Worm (Caenorhabditis elegans): ENCODE measurements around the gene grl-14.

The grl-14 gene

DNA sequence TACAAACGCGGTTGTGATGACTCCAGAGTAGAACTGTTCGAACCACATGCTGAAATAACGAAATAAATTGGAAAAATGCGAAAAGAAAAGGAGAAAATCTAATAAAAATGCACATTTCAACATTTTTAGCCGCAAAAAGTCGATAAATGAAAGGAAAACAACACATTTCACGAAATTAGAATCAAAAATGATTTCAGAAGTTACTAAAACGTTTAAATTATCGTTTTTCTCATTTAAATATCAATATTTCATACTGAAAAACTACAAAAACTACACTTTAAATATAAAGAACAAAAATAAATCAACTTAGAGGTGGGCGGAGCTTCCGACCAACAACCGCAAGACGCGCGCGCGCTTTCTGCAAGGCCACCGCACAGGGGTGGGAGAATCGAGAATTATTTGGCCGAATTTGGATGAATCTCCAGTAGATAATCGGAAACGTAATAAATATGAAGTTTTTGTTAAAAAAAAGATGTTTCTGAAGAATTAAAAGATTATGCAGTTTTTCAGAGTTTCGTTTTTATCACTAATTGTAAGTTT lies 26.6 kb downstream of the grl-14 start, which contains the start of gene ndua-1:
ndua-1 (minus strand) TSS at position 51 of the 540 bp plus-strand sequence.
- peak; percentile 65; the same call in 1 of the 2 replicates for TF ChIP-seq flt-1 (GFP tag; IDR thresholded peaks at IDR 0.05)
- no peak for TF ChIP-seq T22C8.4 (GFP tag; IDR thresholded peaks at IDR 0.05)
- TF ChIP-seq klf-2 (GFP tag; conservative IDR thresholded peaks at IDR 0.05), result no peak
- TF ChIP-seq cog-1 (tag; optimal IDR thresholded peaks at IDR 0.05), result no peak
- TF ChIP-seq ztf-29 (GFP tag; IDR thresholded peaks at IDR 0.05), result no peak
- TF ChIP-seq ztf-23 (GFP tag; IDR thresholded peaks at IDR 0.05), result peak; percentile 57; the same call in 1 of the 2 replicates
- no peak for TF ChIP-seq ref-1 (GFP tag; conservative IDR thresholded peaks at IDR 0.05)
- peak; percentile 41; the same call in 1 of the 2 replicates for TF ChIP-seq tab-1 (GFP tag; IDR thresholded peaks at IDR 0.05)
- peak; percentile 41 for TF ChIP-seq med-1 (GFP tag; optimal IDR thresholded peaks at IDR 0.05; ENCODE audit: insufficient read depth)

DNA sequence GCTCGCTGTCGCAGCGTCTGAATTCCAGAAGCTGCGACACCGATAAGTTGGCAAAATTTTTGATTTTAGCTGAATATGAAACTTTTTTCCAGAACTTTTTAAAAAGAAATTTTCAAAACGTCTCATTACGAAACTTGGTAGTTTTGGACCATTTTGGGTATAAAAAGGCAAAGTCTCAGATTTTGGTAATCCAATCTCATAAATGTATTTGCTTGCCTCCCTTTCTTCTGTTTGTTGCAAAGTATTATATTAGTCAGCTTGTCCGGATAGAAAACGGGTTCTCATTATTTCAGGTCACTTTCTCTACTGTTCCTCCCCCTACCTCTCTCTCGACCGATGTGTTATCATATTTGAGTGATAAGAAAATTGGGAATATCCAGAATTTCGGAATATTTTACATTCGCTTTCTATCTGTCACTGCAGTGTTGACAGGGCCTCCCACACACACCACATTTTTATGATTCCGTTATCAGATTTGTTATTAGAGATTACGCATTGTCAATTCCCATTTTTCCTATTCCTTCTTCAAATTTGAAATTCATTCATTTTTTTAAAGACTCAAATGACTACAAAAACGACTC lies 28.3 kb downstream of the grl-14 start, which contains the start of gene F31D4.5:
F31D4.5 (plus strand) TSS at position 491 of the 581 bp plus-strand sequence.
- TF ChIP-seq cog-1 (tag; optimal IDR thresholded peaks at IDR 0.05) (no peak), T22C8.4 (GFP tag; IDR thresholded peaks at IDR 0.05) (no peak), med-1 (GFP tag; optimal IDR thresholded peaks at IDR 0.05; ENCODE audit: insufficient read depth) (no peak), tab-1 (GFP tag; IDR thresholded peaks at IDR 0.05) (no peak), klf-2 (GFP tag; conservative IDR thresholded peaks at IDR 0.05) (no peak), ztf-29 (GFP tag; IDR thresholded peaks at IDR 0.05) (no peak), ztf-23 (GFP tag; IDR thresholded peaks at IDR 0.05) (no peak), flt-1 (GFP tag; IDR thresholded peaks at IDR 0.05) (no peak), ref-1 (GFP tag; conservative IDR thresholded peaks at IDR 0.05) (no peak)

DNA sequence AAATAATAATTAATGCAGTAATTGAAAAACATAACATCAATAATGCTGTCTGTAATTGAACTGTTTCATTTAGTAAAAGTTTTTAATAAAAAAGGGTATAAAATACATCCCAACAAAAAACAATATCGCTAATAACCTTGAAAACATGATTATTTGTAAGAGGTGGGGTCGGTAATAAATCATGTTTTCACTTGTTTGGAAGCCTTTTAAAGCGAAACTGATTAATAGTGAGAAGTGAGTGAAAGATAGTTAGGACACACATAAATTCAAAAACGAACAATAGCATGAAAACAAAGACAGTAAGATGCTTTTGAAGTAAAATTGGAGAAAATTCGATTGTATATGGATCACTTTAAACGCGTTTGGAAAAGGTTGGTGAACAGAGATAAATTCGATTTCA lies 35.7 kb downstream of the grl-14 start, which contains the start of gene try-4:
try-4 (minus strand) TSS at position 74 of the 400 bp plus-strand sequence.
- TF ChIP-seq med-1 (GFP tag; optimal IDR thresholded peaks at IDR 0.05; ENCODE audit: insufficient read depth), result no peak
- TF ChIP-seq ztf-29 (GFP tag; IDR thresholded peaks at IDR 0.05), result no peak
- TF ChIP-seq cog-1 (tag; optimal IDR thresholded peaks at IDR 0.05), result no peak
- TF ChIP-seq ztf-23 (GFP tag; IDR thresholded peaks at IDR 0.05), result no peak
- no peak for TF ChIP-seq T22C8.4 (GFP tag; IDR thresholded peaks at IDR 0.05)
- TF ChIP-seq tab-1 (GFP tag; IDR thresholded peaks at IDR 0.05), result no peak
- no peak for TF ChIP-seq ref-1 (GFP tag; conservative IDR thresholded peaks at IDR 0.05)
- TF ChIP-seq klf-2 (GFP tag; conservative IDR thresholded peaks at IDR 0.05), result no peak

DNA sequence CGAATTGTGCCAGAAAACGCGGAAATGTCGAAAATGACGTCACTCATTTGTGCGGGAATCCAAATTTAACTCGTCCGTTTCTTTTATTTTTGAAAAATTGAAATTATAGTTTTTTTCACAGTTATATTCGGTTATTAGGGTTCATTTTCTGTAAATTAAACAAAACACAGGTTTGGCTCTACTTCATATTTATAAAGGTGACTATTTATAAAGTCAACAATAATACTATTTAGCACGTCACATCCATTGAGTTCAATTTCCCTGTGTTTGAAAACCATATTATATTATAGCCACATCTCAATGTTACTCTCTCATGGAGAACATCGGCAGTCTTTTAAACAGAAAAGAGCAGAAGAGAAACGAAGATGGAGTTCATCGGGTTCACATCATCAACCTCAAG lies 37.3 kb downstream of the grl-14 start, which contains the start of gene twk-35:
twk-35 (plus strand) TSS at position 301 of the 400 bp plus-strand sequence.
- TF ChIP-seq ref-1 (GFP tag; conservative IDR thresholded peaks at IDR 0.05) (no peak), flt-1 (GFP tag; IDR thresholded peaks at IDR 0.05) (no peak), cog-1 (tag; optimal IDR thresholded peaks at IDR 0.05) (no peak), tab-1 (GFP tag; IDR thresholded peaks at IDR 0.05) (no peak), ztf-23 (GFP tag; IDR thresholded peaks at IDR 0.05) (no peak), klf-2 (GFP tag; conservative IDR thresholded peaks at IDR 0.05) (no peak), T22C8.4 (GFP tag; IDR thresholded peaks at IDR 0.05) (no peak), ztf-29 (GFP tag; IDR thresholded peaks at IDR 0.05) (no peak), med-1 (GFP tag; optimal IDR thresholded peaks at IDR 0.05; ENCODE audit: insufficient read depth) (no peak)

DNA sequence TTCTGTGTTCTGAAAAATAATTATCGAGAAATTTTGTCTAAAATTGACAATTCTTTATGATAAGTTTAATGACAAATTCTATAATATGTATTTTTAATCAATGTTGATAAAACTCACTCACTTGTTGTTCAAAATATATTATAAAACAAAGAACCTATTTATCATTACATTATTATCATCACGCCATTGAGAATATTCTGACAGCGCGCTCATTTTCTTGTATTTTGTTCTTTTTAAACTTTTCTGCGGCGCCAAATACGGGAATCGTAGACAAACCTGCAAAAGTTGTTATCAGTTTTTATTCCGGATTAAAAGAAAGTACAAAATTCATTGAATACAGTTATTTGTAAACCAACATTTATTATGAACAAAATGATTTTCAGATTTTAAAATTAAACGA lies 41.0 kb downstream of the grl-14 start:
- no peak for TF ChIP-seq ref-1 (GFP tag; conservative IDR thresholded peaks at IDR 0.05)
- TF ChIP-seq ztf-29 (GFP tag; IDR thresholded peaks at IDR 0.05), result no peak
- TF ChIP-seq klf-2 (GFP tag; conservative IDR thresholded peaks at IDR 0.05), result no peak
- TF ChIP-seq med-1 (GFP tag; optimal IDR thresholded peaks at IDR 0.05; ENCODE audit: insufficient read depth), result no peak
- no peak for TF ChIP-seq tab-1 (GFP tag; IDR thresholded peaks at IDR 0.05)
- TF ChIP-seq cog-1 (tag; optimal IDR thresholded peaks at IDR 0.05), result no peak
- no peak for TF ChIP-seq flt-1 (GFP tag; IDR thresholded peaks at IDR 0.05)

DNA sequence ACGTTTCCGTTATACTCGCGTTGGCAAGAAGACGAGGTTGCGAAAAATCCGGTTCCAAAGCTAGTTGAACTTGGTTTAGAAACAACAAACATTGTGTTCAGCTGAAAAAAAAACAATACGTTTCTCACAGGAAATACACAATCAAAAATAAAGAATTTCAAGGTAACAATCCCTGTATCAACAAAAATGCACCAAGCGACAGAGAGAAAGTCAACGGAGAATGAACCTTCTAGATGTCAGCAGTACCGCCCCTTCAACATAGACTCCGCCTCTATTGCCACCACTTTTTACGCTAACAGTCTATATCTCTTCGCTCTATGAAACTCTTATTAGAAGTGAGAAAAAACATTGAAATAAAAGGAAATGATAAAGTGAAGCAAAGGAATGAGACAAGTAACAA lies 43.0 kb downstream of the grl-14 start, which contains the start of gene F31D4.8:
F31D4.8 (minus strand) TSS at position 101 of the 400 bp plus-strand sequence.
- TF ChIP-seq T22C8.4 (GFP tag; IDR thresholded peaks at IDR 0.05) (no peak), ztf-29 (GFP tag; IDR thresholded peaks at IDR 0.05) (no peak), ztf-23 (GFP tag; IDR thresholded peaks at IDR 0.05) (no peak), ref-1 (GFP tag; conservative IDR thresholded peaks at IDR 0.05) (no peak), med-1 (GFP tag; optimal IDR thresholded peaks at IDR 0.05; ENCODE audit: insufficient read depth) (no peak), cog-1 (tag; optimal IDR thresholded peaks at IDR 0.05) (no peak), klf-2 (GFP tag; conservative IDR thresholded peaks at IDR 0.05) (no peak), flt-1 (GFP tag; IDR thresholded peaks at IDR 0.05) (no peak), tab-1 (GFP tag; IDR thresholded peaks at IDR 0.05) (no peak)

DNA sequence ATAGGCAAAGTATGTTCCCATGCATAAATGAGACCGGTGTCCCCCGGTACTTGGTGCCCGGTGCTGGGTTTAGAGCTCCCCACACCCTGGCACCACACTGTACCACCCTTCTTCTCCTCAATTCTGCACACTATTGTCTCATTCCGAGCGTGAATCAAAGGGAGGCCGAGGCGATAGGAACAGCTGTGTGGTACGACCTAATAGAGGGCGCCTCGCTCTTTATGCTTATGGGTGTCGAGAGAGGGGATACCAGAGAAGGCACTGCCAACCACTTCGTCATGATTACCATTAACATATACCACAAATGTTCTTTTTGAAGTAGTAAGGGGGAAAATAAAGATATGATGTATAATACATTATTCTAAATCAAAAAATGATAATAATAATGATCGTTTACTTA lies 45.3 kb downstream of the grl-14 start:
- no peak for TF ChIP-seq ztf-29 (GFP tag; IDR thresholded peaks at IDR 0.05)
- no peak for TF ChIP-seq ref-1 (GFP tag; conservative IDR thresholded peaks at IDR 0.05)
- no peak for TF ChIP-seq klf-2 (GFP tag; conservative IDR thresholded peaks at IDR 0.05)
- TF ChIP-seq med-1 (GFP tag; optimal IDR thresholded peaks at IDR 0.05; ENCODE audit: insufficient read depth), result no peak
- TF ChIP-seq ztf-23 (GFP tag; IDR thresholded peaks at IDR 0.05), result no peak
- TF ChIP-seq flt-1 (GFP tag; IDR thresholded peaks at IDR 0.05), result no peak
- no peak for TF ChIP-seq T22C8.4 (GFP tag; IDR thresholded peaks at IDR 0.05)
- no peak for TF ChIP-seq tab-1 (GFP tag; IDR thresholded peaks at IDR 0.05)
- no peak for TF ChIP-seq cog-1 (tag; optimal IDR thresholded peaks at IDR 0.05)

DNA sequence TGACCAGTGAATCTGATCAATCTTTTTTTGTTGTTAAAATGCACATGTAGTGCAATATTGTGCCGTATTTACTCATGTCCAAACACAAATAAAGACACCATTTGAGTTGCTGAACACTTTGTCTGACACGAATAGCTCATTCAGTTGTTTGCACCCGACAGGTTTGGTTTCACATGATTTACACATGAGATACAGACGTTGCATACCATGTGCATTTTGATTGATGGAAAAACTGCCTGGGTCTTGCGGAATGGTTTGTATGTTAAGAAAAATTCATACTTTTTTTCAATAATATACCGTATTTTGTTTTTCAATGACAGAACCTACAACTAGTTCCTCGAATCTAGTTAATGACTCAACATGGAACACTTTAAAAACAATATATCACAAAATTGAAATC lies 45.8 kb downstream of the grl-14 start:
- TF ChIP-seq klf-2 (GFP tag; conservative IDR thresholded peaks at IDR 0.05) (no peak), T22C8.4 (GFP tag; IDR thresholded peaks at IDR 0.05) (no peak), ref-1 (GFP tag; conservative IDR thresholded peaks at IDR 0.05) (no peak), med-1 (GFP tag; optimal IDR thresholded peaks at IDR 0.05; ENCODE audit: insufficient read depth) (no peak), tab-1 (GFP tag; IDR thresholded peaks at IDR 0.05) (no peak), ztf-23 (GFP tag; IDR thresholded peaks at IDR 0.05) (no peak), flt-1 (GFP tag; IDR thresholded peaks at IDR 0.05) (no peak), cog-1 (tag; optimal IDR thresholded peaks at IDR 0.05) (no peak), ztf-29 (GFP tag; IDR thresholded peaks at IDR 0.05) (no peak)

DNA sequence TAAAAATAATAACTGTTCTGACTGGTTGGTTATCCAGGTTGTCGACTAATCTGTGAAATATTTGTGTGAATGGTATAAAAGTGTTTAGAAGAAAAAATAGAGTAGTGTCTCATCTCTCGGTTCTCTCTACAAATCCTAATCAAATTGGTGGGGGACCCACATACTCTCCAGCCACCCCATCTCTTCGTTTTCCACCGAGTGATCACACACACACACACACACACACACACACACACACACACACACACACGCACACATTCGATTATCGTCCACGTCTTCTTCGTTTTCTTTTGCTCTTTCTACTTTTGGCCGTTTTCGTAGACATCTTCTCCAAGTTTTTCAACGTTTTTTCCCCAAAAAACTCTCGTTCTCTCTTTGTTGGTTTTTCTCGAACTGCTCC lies 47.8 kb downstream of the grl-14 start:
- TF ChIP-seq klf-2 (GFP tag; conservative IDR thresholded peaks at IDR 0.05) (no peak), flt-1 (GFP tag; IDR thresholded peaks at IDR 0.05) (no peak), ztf-29 (GFP tag; IDR thresholded peaks at IDR 0.05) (no peak), tab-1 (GFP tag; IDR thresholded peaks at IDR 0.05) (no peak), T22C8.4 (GFP tag; IDR thresholded peaks at IDR 0.05) (no peak), cog-1 (tag; optimal IDR thresholded peaks at IDR 0.05) (no peak), ztf-23 (GFP tag; IDR thresholded peaks at IDR 0.05) (no peak), ref-1 (GFP tag; conservative IDR thresholded peaks at IDR 0.05) (no peak), med-1 (GFP tag; optimal IDR thresholded peaks at IDR 0.05; ENCODE audit: insufficient read depth) (no peak)
